Worm (Caenorhabditis elegans): Measurements from ENCODE around the gene W03F9.1.

ce11 chrV:83732-84131 is 42.8 kb downstream of the W03F9.1 start, which contains the start of gene daam-1:
- TF ChIP-seq ets-4 (tag; optimal IDR thresholded peaks at IDR 0.05) (no peak), npax-4 (tag; optimal IDR thresholded peaks at IDR 0.05) (no peak), ceh-31 (tag; optimal IDR thresholded peaks at IDR 0.05) (no peak), zip-5 (tag; optimal IDR thresholded peaks at IDR 0.05) (no peak), nhr-11 (tag; optimal IDR thresholded peaks at IDR 0.05) (no peak)
